Fruit fly (Drosophila melanogaster) whole organism, embryonic: ENCODE results near the gene MtnD.

Source experiments
- Bdp1 ChIP-seq: fragments of 200-800 bp; sonication (Bioruptor generic); optimal IDR thresholded peaks from 3 replicates; lab custom pipeline; 2016; ENCODE audit warnings: missing biosample characterization, missing genetic modification characterization
- Blimp-1 ChIP-seq: fragments of 200-800 bp; sonication (Bioruptor generic); optimal IDR thresholded peaks from 3 replicates; lab custom pipeline; 2018; ENCODE audit warnings: missing biosample characterization, missing genetic modification characterization, mild to moderate bottlenecking, moderate library complexity, missing genetic modification reagents
- CG10462 ChIP-seq: fragments of 200-800 bp; sonication (Bioruptor generic); optimal IDR thresholded peaks from 2 replicates; lab custom pipeline; 2016; ENCODE audit warnings: missing biosample characterization, missing genetic modification characterization
- CG10654 ChIP-seq: fragments of 200-800 bp; sonication (Bioruptor generic); optimal IDR thresholded peaks from 2 replicates; lab custom pipeline; 2016; ENCODE audit warnings: missing biosample characterization, missing genetic modification characterization
- CG11085 ChIP-seq: fragments of 200-800 bp; sonication (Bioruptor generic); IDR thresholded peaks from 2 replicates; pipeline ENCODE4 v1.3.6; 2022; ENCODE audit warnings: missing biosample characterization, missing genetic modification characterization
- CG11247 ChIP-seq: fragments of 200-800 bp; sonication (Bioruptor generic); IDR thresholded peaks from 2 replicates; pipeline ENCODE4 v1.3.6; 2022; ENCODE audit warnings: missing biosample characterization, missing genetic modification characterization
- CG12299 ChIP-seq: fragments of 200-800 bp; sonication (Bioruptor generic); optimal IDR thresholded peaks from 2 replicates; lab custom pipeline; 2018; ENCODE audit warnings: missing biosample characterization, mild to moderate bottlenecking, missing genetic modification characterization
- CG13894 ChIP-seq: fragments of 200-800 bp; sonication (Bioruptor generic); optimal IDR thresholded peaks from 3 replicates; lab custom pipeline; 2018; ENCODE audit warnings: missing biosample characterization, mild to moderate bottlenecking, missing genetic modification characterization, moderate library complexity
- CG1792 ChIP-seq: fragments of 200-800 bp; sonication (Bioruptor generic); optimal IDR thresholded peaks from 2 replicates; lab custom pipeline; 2016; ENCODE audit warnings: missing biosample characterization, missing genetic modification characterization
- CG2129 ChIP-seq: fragments of 200-800 bp; sonication (Bioruptor generic); IDR thresholded peaks from 2 replicates; pipeline ENCODE4 v1.3.6; 2022; ENCODE audit warnings: missing biosample characterization, missing genetic modification characterization; ENCODE audit not compliant: partially characterized antibody
- CG2202 ChIP-seq: fragments of 200-800 bp; sonication (Bioruptor generic); optimal IDR thresholded peaks from 2 replicates; lab custom pipeline; 2018; ENCODE audit warnings: missing biosample characterization, mild to moderate bottlenecking, missing genetic modification characterization
- CG30431 ChIP-seq: fragments of 200-800 bp; sonication (Bioruptor generic); optimal IDR thresholded peaks from 2 replicates; lab custom pipeline; 2017; ENCODE audit warnings: missing biosample characterization, missing genetic modification characterization
- CG31224 ChIP-seq: fragments of 200-800 bp; sonication (Bioruptor generic); IDR thresholded peaks from 2 replicates; pipeline ENCODE4 v1.3.6; 2022; ENCODE audit warnings: missing biosample characterization, missing genetic modification characterization
- CG4360 ChIP-seq: fragments of 200-800 bp; sonication (Bioruptor generic); IDR thresholded peaks from 2 replicates; pipeline ENCODE4 v1.3.6; 2022; ENCODE audit warnings: missing biosample characterization, missing genetic modification characterization
- CG43689 ChIP-seq: fragments of 200-800 bp; sonication (Bioruptor generic); IDR thresholded peaks from 2 replicates; pipeline ENCODE4 v1.3.6; 2022; ENCODE audit warnings: missing biosample characterization, missing genetic modification characterization
- CG4707 ChIP-seq: fragments of 200-800 bp; sonication (Bioruptor generic); optimal IDR thresholded peaks from 2 replicates; lab custom pipeline; 2018; ENCODE audit warnings: missing biosample characterization, mild to moderate bottlenecking, missing genetic modification characterization, moderate library complexity
- CG5180 ChIP-seq: fragments of 200-800 bp; sonication (Bioruptor generic); optimal IDR thresholded peaks from 3 replicates; lab custom pipeline; 2017; ENCODE audit warnings: missing biosample characterization, missing genetic modification characterization, mild to moderate bottlenecking, moderate library complexity, missing genetic modification reagents
- CG6175 ChIP-seq: fragments of 200-800 bp; sonication (Bioruptor generic); IDR thresholded peaks from 3 replicates; pipeline ENCODE4 v1.3.6; 2022; ENCODE audit warnings: missing biosample characterization, missing genetic modification characterization
- CG6272 ChIP-seq: fragments of 200-800 bp; sonication (Bioruptor generic); IDR thresholded peaks from 2 replicates; pipeline ENCODE4 v1.3.6; 2022; ENCODE audit warnings: missing biosample characterization, missing genetic modification characterization
- CG6654 ChIP-seq: fragments of 200-800 bp; sonication (Bioruptor generic); optimal IDR thresholded peaks from 2 replicates; lab custom pipeline; 2017; ENCODE audit warnings: missing biosample characterization, mild to moderate bottlenecking, missing genetic modification characterization
- CG8089 ChIP-seq: fragments of 200-800 bp; sonication (Bioruptor generic); optimal IDR thresholded peaks from 3 replicates; lab custom pipeline; 2016; ENCODE audit warnings: missing biosample characterization, missing genetic modification characterization
- Chrac-16 ChIP-seq: fragments of 200-800 bp; sonication (Bioruptor generic); optimal IDR thresholded peaks from 3 replicates; lab custom pipeline; 2016; ENCODE audit warnings: missing biosample characterization, missing genetic modification characterization
- HLH3B ChIP-seq: fragments of 200-800 bp; sonication (Bioruptor generic); IDR thresholded peaks from 2 replicates; pipeline ENCODE4 v1.3.6; 2022; ENCODE audit warnings: missing biosample characterization, missing genetic modification characterization
- Lhr ChIP-seq: fragments of 200-800 bp; sonication (Bioruptor generic); optimal IDR thresholded peaks from 3 replicates; lab custom pipeline; 2017; ENCODE audit warnings: mild to moderate bottlenecking, missing biosample characterization, missing genetic modification reagents, missing genetic modification characterization
- Med ChIP-seq: fragments of 200-800 bp; sonication (Bioruptor generic); peaks from one replicate; lab custom pipeline; 2016; ENCODE audit warnings: missing biosample characterization, missing genetic modification characterization, mild to moderate bottlenecking, inconsistent platforms, moderate library complexity
- Meics ChIP-seq: fragments of 200-800 bp; sonication (Bioruptor generic); optimal IDR thresholded peaks from 2 replicates; lab custom pipeline; 2017; ENCODE audit warnings: missing biosample characterization, mild to moderate bottlenecking, missing genetic modification characterization
- Mes4 ChIP-seq: fragments of 200-800 bp; sonication (Bioruptor generic); optimal IDR thresholded peaks from 2 replicates; lab custom pipeline; 2016; ENCODE audit warnings: missing biosample characterization, missing genetic modification characterization
- Ravus ChIP-seq: fragments of 200-800 bp; sonication (Bioruptor generic); IDR thresholded peaks from 2 replicates; pipeline ENCODE4 v1.3.6; 2022; ENCODE audit warnings: missing biosample characterization, missing genetic modification characterization
- Sin3A ChIP-seq: fragments of >200 bp; optimal IDR thresholded peaks from 2 replicates; lab custom pipeline; 2018
- Sry-β ChIP-seq: fragments of 200-800 bp; sonication (Bioruptor generic); optimal IDR thresholded peaks from 2 replicates; lab custom pipeline; 2018; ENCODE audit warnings: missing biosample characterization, mild to moderate bottlenecking, missing genetic modification characterization, moderate library complexity
- ac ChIP-seq: fragments of 200-800 bp; sonication (Bioruptor generic); optimal IDR thresholded peaks from 3 replicates; lab custom pipeline; 2017; ENCODE audit warnings: missing biosample characterization, mild to moderate bottlenecking, missing genetic modification characterization
- chif ChIP-seq, 2 experiments: fragments of 200-800 bp; sonication (Bioruptor generic); optimal IDR thresholded peaks; 3 replicates each; lab custom pipeline; 2016; ENCODE audit warnings: missing biosample characterization in 2 of 2, missing genetic modification characterization in 2 of 2
- cwo ChIP-seq: fragments of 200-800 bp; sonication (Bioruptor generic); optimal IDR thresholded peaks from 3 replicates; lab custom pipeline; 2017; ENCODE audit warnings: missing biosample characterization, missing genetic modification characterization, mild to moderate bottlenecking, moderate library complexity, missing genetic modification reagents
- disco-r ChIP-seq: fragments of 200-800 bp; sonication (Bioruptor generic); optimal IDR thresholded peaks from 2 replicates; lab custom pipeline; 2016; ENCODE audit warnings: missing biosample characterization, missing genetic modification characterization
- fd96Cb ChIP-seq: fragments of 200-800 bp; sonication (Bioruptor generic); optimal IDR thresholded peaks from 2 replicates; lab custom pipeline; 2018; ENCODE audit warnings: missing biosample characterization, mild to moderate bottlenecking, missing genetic modification characterization, moderate library complexity
- inv ChIP-seq: fragments of 200-800 bp; sonication (Bioruptor generic); IDR thresholded peaks from 2 replicates; pipeline ENCODE4 v1.3.6; 2022; ENCODE audit warnings: missing biosample characterization, missing genetic modification characterization; ENCODE audit not compliant: partially characterized antibody
- jumu ChIP-seq: fragments of 200-800 bp; sonication (Bioruptor generic); optimal IDR thresholded peaks from 3 replicates; lab custom pipeline; 2016; ENCODE audit warnings: missing biosample characterization, missing genetic modification characterization
- ken ChIP-seq: fragments of 200-800 bp; sonication (Bioruptor generic); IDR thresholded peaks from 3 replicates; pipeline ENCODE4 v1.3.6; 2022; ENCODE audit warnings: missing biosample characterization, missing genetic modification characterization
- luna ChIP-seq: fragments of 200-800 bp; sonication (Bioruptor generic); optimal IDR thresholded peaks from 2 replicates; lab custom pipeline; 2016; ENCODE audit warnings: missing biosample characterization, missing genetic modification characterization
- oc ChIP-seq: fragments of 200-800 bp; sonication (Bioruptor generic); optimal IDR thresholded peaks from 2 replicates; lab custom pipeline; 2018; ENCODE audit warnings: missing biosample characterization, mild to moderate bottlenecking, missing genetic modification characterization, moderate library complexity
- onecut ChIP-seq: fragments of 200-800 bp; sonication (Bioruptor generic); IDR thresholded peaks from 2 replicates; pipeline ENCODE4 v1.3.6; 2022; ENCODE audit warnings: missing biosample characterization, missing genetic modification characterization
- pnt ChIP-seq: fragments of 200-800 bp; sonication (Bioruptor generic); optimal IDR thresholded peaks from 3 replicates; lab custom pipeline; 2016; ENCODE audit warnings: missing biosample characterization, missing genetic modification characterization
- run ChIP-seq: fragments of 200-800 bp; sonication (Bioruptor generic); optimal IDR thresholded peaks from 3 replicates; lab custom pipeline; 2018; ENCODE audit warnings: missing biosample characterization, mild to moderate bottlenecking, missing genetic modification characterization
- sd ChIP-seq: fragments of 200-800 bp; sonication (Bioruptor generic); optimal IDR thresholded peaks from 3 replicates; lab custom pipeline; 2018; ENCODE audit warnings: missing biosample characterization, mild to moderate bottlenecking, missing genetic modification characterization, moderate library complexity
- ssp ChIP-seq: fragments of 200-800 bp; sonication (Bioruptor generic); IDR thresholded peaks from 2 replicates; pipeline ENCODE4 v1.3.6; 2022; ENCODE audit warnings: missing biosample characterization, missing genetic modification characterization
- tio ChIP-seq: fragments of 200-800 bp; sonication (Bioruptor generic); optimal IDR thresholded peaks from 2 replicates; lab custom pipeline; 2017; ENCODE audit warnings: missing biosample characterization, missing genetic modification characterization, inconsistent platforms
- vfl ChIP-seq: fragments of 200-800 bp; sonication (Bioruptor generic); optimal IDR thresholded peaks from 2 replicates; lab custom pipeline; 2016; ENCODE audit warnings: missing biosample characterization, missing genetic modification characterization
- wdn ChIP-seq: fragments of 200-800 bp; sonication (Bioruptor generic); IDR thresholded peaks from 2 replicates; pipeline ENCODE4 v1.3.6; 2022; ENCODE audit warnings: missing biosample characterization, missing genetic modification characterization
- zf30C ChIP-seq: fragments of 200-800 bp; sonication (Bioruptor generic); optimal IDR thresholded peaks from 3 replicates; lab custom pipeline; 2018; ENCODE audit warnings: missing biosample characterization, mild to moderate bottlenecking, missing genetic modification characterization

MtnD gene

DNA sequence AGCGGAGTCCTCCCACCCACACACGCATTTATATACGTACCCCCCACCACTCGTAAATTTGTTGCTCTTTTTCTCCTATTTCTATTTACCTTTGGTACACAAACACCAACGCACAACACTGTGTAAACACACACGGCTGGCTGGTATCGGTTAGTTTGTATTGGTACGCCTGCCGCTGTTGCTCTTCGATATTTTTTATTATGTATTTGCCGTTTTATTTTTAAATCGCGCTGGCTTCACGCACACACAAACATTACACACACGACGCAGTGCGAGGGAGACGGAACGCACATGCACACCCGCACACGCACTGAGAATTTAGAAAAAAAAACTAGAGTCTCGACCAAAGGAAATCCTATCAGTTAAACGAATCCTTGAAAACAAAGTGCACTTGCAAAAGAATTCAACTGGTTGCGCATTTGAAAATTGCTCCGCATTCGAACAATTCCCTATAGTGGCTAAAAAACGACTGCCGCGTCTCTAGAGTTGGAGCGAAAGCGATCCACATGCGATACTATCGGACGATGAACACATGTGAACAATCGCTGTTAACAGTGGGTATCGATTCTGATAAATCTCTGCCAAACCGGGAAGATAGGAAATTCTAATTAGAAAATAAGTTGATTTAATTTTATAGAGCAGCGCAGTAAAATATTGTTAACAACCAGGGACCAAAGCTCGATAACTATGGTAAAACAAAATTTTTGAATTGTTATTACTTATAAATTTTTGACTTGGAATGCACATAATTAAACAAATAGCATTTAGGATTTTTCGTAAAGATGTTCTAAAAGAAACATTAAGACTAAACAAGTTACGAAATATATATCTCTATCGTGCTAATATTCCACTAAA lies 16.1 kb downstream of the MtnD start (continued):
- peak; percentile 49 for TF ChIP-seq CG1792
- TF ChIP-seq CG4707 (GFP tag; lab: Kevin White, UChicago): peak; percentile 93
- no peak; the same call in 1 of the 2 replicates for TF ChIP-seq CG11085 (GFP tag; lab: Robert Waterston, UW)
- TF ChIP-seq jumu (GFP tag; lab: Kevin White, UChicago): peak; percentile 12
- peak; percentile 19 for TF ChIP-seq Bdp1 (GFP tag; lab: Kevin White, UChicago)
- peak; percentile 50 for TF ChIP-seq Lhr (GFP tag; lab: Kevin White, UChicago)
- 0 out of 2 replicates have a peak, but pooled peaks have one; percentile 10 for TF ChIP-seq CG43689 (GFP tag; lab: Robert Waterston, UW)
- TF ChIP-seq oc (tag; lab: Kevin White, UChicago): peak; percentile 63
- peak; percentile 80 for TF ChIP-seq CG2129
- peak; percentile 59 for TF ChIP-seq Sry-β (GFP tag; lab: Kevin White, UChicago)
- TF ChIP-seq CG2202 (tag; lab: Kevin White, UChicago): peak; percentile 86
- TF ChIP-seq CG10462 (GFP tag; lab: Kevin White, UChicago): peak; percentile 30
- TF ChIP-seq Blimp-1: peak; percentile 54
- peak; percentile 2 for TF ChIP-seq CG6654 (GFP tag; lab: Kevin White, UChicago)
- TF ChIP-seq Meics (GFP tag; lab: Kevin White, UChicago): peak; percentile 21
- TF ChIP-seq CG30431 (GFP tag; lab: Kevin White, UChicago): peak; percentile 17
- peak; percentile 9; the same call in 1 of the 2 replicates for TF ChIP-seq CG11247 (GFP tag; lab: Robert Waterston, UW)
- no peak for TF ChIP-seq tio (GFP tag; lab: Kevin White, UChicago)
- peak; percentile 70; the same call in 1 of the 2 replicates for TF ChIP-seq HLH3B (GFP tag; lab: Robert Waterston, UW)
- peak; percentile 38 for TF ChIP-seq vfl (GFP tag; lab: Kevin White, UChicago)
- TF ChIP-seq run (tag; lab: Kevin White, UChicago): peak; percentile 35
- TF ChIP-seq CG6272 (GFP tag; lab: Robert Waterston, UW): 0 out of 2 replicates have a peak, but pooled peaks have one; percentile 32
- no peak for TF ChIP-seq CG6175 (GFP tag; lab: Robert Waterston, UW)
- peak; percentile 68 for TF ChIP-seq cwo (GFP tag; lab: Kevin White, UChicago)
- TF ChIP-seq CG13894 (tag; lab: Kevin White, UChicago): peak; percentile 63
- TF ChIP-seq CG31224: no peak
- peak; percentile 49 for TF ChIP-seq sd (tag; lab: Kevin White, UChicago)
- TF ChIP-seq onecut: peak; percentile 79
- no peak; the same call in 1 of the 2 replicates for TF ChIP-seq ssp (GFP tag; lab: Robert Waterston, UW)
- no peak for TF ChIP-seq luna (GFP tag; lab: Kevin White, UChicago)
- peak; percentile 63 for TF ChIP-seq disco-r
- no peak; the same call in 1 of the 2 replicates for TF ChIP-seq CG4360
- TF ChIP-seq ac: peak; percentile 92
- no peak for TF ChIP-seq wdn
- TF ChIP-seq CG12299 (tag; lab: Kevin White, UChicago): peak; percentile 86
- peak; percentile 95 for TF ChIP-seq inv (GFP tag; lab: Robert Waterston, UW)
- TF ChIP-seq Chrac-16 (GFP tag; lab: Kevin White, UChicago): no peak
- TF ChIP-seq pnt (GFP tag; lab: Kevin White, UChicago): peak; percentile 30
- TF ChIP-seq chif (GFP tag; optimal IDR thresholded peaks at IDR 0.05; lab: Kevin White, UChicago): peak; percentile 39 to 58
- TF ChIP-seq CG8089 (GFP tag; lab: Kevin White, UChicago): peak; percentile 24
- no peak for TF ChIP-seq ken
- peak; percentile 57 for TF ChIP-seq Mes4 (GFP tag; lab: Kevin White, UChicago)
- TF ChIP-seq CG10654: peak; percentile 30
- TF ChIP-seq Med: peak; percentile 94
- TF ChIP-seq zf30C (GFP tag; lab: Kevin White, UChicago): no peak
- peak; percentile 90 for TF ChIP-seq CG5180 (GFP tag; lab: Kevin White, UChicago)
- peak; percentile 49 for TF ChIP-seq Sin3A
- TF ChIP-seq Ravus (GFP tag; lab: Robert Waterston, UW): no peak
- no peak for TF ChIP-seq fd96Cb (tag; lab: Kevin White, UChicago)
